Worm (Caenorhabditis elegans): Measurements from ENCODE around the gene F52D10.4.

DNA sequence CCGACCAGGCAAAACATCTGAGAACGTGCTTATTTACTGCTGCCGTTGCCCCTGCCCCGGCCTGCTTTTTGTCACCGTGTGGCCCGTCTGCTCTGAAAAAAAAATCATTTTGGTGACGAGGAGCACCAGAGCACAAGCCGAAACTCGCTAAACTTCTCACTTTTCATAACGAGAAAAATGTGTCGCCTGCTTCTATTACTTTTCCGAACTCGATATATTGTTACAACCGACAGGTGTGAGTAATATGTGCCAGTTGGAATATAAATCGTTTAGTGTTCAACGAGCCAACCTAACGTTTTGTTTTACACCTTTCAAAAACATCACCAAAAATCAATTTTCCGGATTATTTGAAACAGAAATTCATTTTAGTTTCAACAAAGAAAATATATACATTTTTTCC is 20.5 kb downstream of the F52D10.4 start:
- TF ChIP-seq ZK546.5 (tag; optimal IDR thresholded peaks at IDR 0.05) (no peak), lin-39 (tag; optimal IDR thresholded peaks at IDR 0.05) (no peak), ama-1 (optimal IDR thresholded peaks at IDR 0.05) (no peak), tag-97 (GFP tag; IDR thresholded peaks at IDR 0.05) (no peak), snpc-4 (tag; optimal IDR thresholded peaks at IDR 0.05) (no peak), mdl-1 (tag; optimal IDR thresholded peaks at IDR 0.05) (no peak), F10B5.3 (tag; optimal IDR thresholded peaks at IDR 0.05) (no peak), fos-1 (tag; optimal IDR thresholded peaks at IDR 0.05) (no peak), nhr-11 (tag; optimal IDR thresholded peaks at IDR 0.05) (no peak)
